Worm (Caenorhabditis elegans): Measurements from ENCODE around the gene srh-83.

The srh-83 gene

DNA sequence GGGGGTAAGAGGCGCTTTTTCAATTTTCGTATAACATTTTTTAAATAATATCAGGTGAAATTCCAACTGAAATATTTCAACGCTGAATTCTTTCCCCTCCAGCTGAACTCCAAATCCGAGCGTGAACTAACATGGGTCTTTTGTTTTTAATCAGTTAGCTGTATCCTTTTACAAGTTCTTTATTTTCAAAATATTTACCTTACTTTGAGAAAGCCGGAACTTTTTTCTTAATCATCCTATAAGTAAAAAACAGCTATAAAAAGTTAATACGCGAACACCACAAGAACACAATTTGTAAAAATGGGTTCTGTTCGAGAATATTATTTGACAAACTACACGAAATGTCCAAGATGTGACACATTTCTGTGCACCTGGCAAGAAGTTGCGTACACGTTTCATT is at the start of gene srh-83:
Gene srh-83, plus strand, starts transcription at position 301 of the 400 bp plus-strand sequence.
- TF ChIP-seq nhr-237 (tag; optimal IDR thresholded peaks at IDR 0.05) (no peak), Y55F3AM.14 (GFP tag; optimal IDR thresholded peaks at IDR 0.05) (no peak), unc-39 (tag; optimal IDR thresholded peaks at IDR 0.05) (no peak), elt-3 (tag; optimal IDR thresholded peaks at IDR 0.05) (no peak)

DNA sequence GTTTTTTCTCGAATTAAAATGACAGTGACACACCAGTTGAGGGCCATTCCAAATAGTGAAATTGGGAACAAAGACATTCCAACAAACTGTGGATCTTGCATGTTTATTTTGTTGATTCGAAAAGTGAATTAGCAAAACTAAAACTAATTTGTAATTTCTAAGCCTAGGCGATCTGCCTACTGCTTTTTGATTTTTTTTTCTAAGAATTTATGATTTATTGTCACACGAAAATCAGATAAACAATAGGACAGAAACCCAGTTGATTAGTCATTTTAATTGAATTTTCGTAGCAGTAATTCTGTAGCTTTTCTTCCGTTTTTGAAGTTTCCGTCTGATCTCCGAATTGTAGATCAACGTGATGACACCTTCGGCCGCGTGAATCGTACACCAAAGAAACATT is 45.5 kb upstream of the srh-83 start, which contains the start of gene srx-33:
Gene srx-33, minus strand, starts transcription at position 101 of the 400 bp plus-strand sequence.
- TF ChIP-seq elt-1 (tag; optimal IDR thresholded peaks at IDR 0.05) (no peak), nhr-77 (tag; optimal IDR thresholded peaks at IDR 0.05) (no peak), skn-1 (tag; optimal IDR thresholded peaks at IDR 0.05) (no peak), F13H6.1 (tag; optimal IDR thresholded peaks at IDR 0.05) (no peak), nhr-11 (tag; optimal IDR thresholded peaks at IDR 0.05) (no peak), ztf-1 (GFP tag; conservative IDR thresholded peaks at IDR 0.05) (no peak), gmeb-1 (tag; optimal IDR thresholded peaks at IDR 0.05) (no peak), sma-3 (GFP tag; optimal IDR thresholded peaks at IDR 0.05) (no peak), fos-1 (tag; optimal IDR thresholded peaks at IDR 0.05) (no peak), ztf-11 (tag; optimal IDR thresholded peaks at IDR 0.05) (no peak), peb-1 (tag; optimal IDR thresholded peaks at IDR 0.05) (no peak)

DNA sequence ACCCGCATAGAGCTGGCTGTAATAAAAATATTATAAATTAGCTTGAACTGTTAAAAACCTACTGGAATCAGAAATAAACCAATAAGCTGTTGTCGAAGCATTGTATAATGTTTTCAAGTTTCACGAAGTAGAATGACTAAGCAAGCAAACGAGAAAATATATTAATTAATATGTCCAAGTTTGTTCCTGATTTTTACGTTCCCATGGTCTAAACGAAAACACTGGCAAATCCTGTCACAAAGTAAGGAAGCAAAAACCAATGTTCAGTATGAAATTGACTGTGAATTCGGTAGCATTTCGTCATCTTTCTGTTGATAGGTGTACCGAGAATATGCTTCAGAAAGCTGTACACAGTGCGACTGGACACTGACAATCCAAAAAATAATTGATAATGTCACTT is 44.1 kb upstream of the srh-83 start, which contains the start of gene srx-34:
Gene srx-34, minus strand, starts transcription at position 101 of the 400 bp plus-strand sequence.
- no peak for TF ChIP-seq mbf-1 (tag; optimal IDR thresholded peaks at IDR 0.05)
- TF ChIP-seq lsy-2 (tag; optimal IDR thresholded peaks at IDR 0.05) = no peak
- TF ChIP-seq nhr-129 (tag; optimal IDR thresholded peaks at IDR 0.05) = no peak
- TF ChIP-seq nhr-12 (tag; optimal IDR thresholded peaks at IDR 0.05) = no peak
- no peak for TF ChIP-seq egl-27 (tag; optimal IDR thresholded peaks at IDR 0.05)
- no peak for TF ChIP-seq nhr-6 (tag; optimal IDR thresholded peaks at IDR 0.05)
- TF ChIP-seq mdl-1 (tag; optimal IDR thresholded peaks at IDR 0.05) = no peak
- TF ChIP-seq blmp-1 (tag; optimal IDR thresholded peaks at IDR 0.05; ENCODE audit: insufficient read depth) = no peak
- no peak for TF ChIP-seq ztf-4 (tag; optimal IDR thresholded peaks at IDR 0.05)
- no peak for TF ChIP-seq unc-39 (tag; optimal IDR thresholded peaks at IDR 0.05)
- TF ChIP-seq lin-13 (GFP tag; optimal IDR thresholded peaks at IDR 0.05) = no peak
- TF ChIP-seq ceh-16 (tag; optimal IDR thresholded peaks at IDR 0.05) = no peak
- TF ChIP-seq F13H6.1 (tag; optimal IDR thresholded peaks at IDR 0.05) = no peak

DNA sequence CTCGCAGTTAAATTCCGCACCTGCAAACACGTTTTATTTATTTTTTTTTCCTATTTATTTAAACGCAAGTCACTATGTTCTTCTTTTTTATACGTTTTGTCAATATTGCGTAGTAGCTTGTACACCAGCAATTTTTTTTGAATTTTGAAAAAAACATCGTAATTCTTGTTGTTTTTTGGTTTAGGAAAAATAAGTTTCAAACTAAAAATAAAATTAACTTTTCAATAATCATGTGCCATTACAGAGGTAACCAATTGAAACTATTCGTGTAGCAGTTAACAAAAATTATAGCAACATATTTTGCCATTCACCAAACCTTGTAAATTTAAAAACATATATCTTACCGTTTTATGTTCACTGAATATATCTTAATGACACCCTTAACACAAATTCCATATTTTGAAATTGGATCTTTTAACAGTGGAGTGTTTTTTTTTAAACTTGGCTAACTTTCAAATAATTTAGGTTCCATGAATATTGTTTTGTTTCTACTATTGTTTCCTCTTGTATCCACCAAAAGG is 41.1 kb upstream of the srh-83 start, which contains the start of gene lmd-5:
Gene lmd-5, plus strand, starts transcription at position 471 of the 521 bp plus-strand sequence.
- no peak for TF ChIP-seq nhr-11 (tag; optimal IDR thresholded peaks at IDR 0.05)
- TF ChIP-seq sem-4 (tag; optimal IDR thresholded peaks at IDR 0.05) = no peak
- no peak for TF ChIP-seq gmeb-1 (tag; optimal IDR thresholded peaks at IDR 0.05)
- no peak for TF ChIP-seq lin-39 (tag; optimal IDR thresholded peaks at IDR 0.05)
- TF ChIP-seq lsy-2 (tag; optimal IDR thresholded peaks at IDR 0.05) = no peak
- no peak for TF ChIP-seq nhr-23 (tag; optimal IDR thresholded peaks at IDR 0.05)
- TF ChIP-seq snpc-4 (tag; optimal IDR thresholded peaks at IDR 0.05) = no peak
- no peak for TF ChIP-seq nhr-6 (tag; optimal IDR thresholded peaks at IDR 0.05)
- no peak for TF ChIP-seq dmd-4 (tag; optimal IDR thresholded peaks at IDR 0.05)
- TF ChIP-seq nhr-129 (tag; optimal IDR thresholded peaks at IDR 0.05) = no peak
- TF ChIP-seq unc-55 (GFP tag; optimal IDR thresholded peaks at IDR 0.05) = no peak
- no peak for TF ChIP-seq mbf-1 (tag; optimal IDR thresholded peaks at IDR 0.05)
- TF ChIP-seq ama-1 (optimal IDR thresholded peaks at IDR 0.05) = no peak
- no peak for TF ChIP-seq unc-62 (GFP tag; optimal IDR thresholded peaks at IDR 0.05)
- TF ChIP-seq ceh-82 (tag; optimal IDR thresholded peaks at IDR 0.05) = no peak

DNA sequence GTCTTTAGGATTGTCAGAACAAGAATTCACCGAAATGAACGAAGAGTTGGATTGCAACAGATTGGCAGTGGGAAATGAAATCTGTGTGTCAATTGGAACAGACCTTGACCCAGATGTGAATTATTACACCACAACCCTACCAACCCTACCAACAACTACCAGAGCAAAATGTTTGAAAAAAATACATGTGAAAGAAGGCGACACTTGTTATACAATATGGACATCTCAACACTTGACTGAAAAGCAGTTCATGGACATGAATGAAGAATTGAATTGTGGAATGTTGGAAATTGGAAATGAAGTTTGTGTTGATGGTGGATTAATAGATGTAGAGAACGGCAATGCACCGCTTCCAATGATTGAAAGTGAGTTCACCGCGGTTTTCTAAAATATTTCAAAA is 40.3 kb upstream of the srh-83 start:
- TF ChIP-seq Y55F3AM.14 (GFP tag; optimal IDR thresholded peaks at IDR 0.05) (no peak), sma-9 (GFP tag; optimal IDR thresholded peaks at IDR 0.05) (no peak), sma-9 (tag; optimal IDR thresholded peaks at IDR 0.05) (no peak)
